Worm (Caenorhabditis elegans): Measurements from ENCODE around the gene K10H10.6.

DNA sequence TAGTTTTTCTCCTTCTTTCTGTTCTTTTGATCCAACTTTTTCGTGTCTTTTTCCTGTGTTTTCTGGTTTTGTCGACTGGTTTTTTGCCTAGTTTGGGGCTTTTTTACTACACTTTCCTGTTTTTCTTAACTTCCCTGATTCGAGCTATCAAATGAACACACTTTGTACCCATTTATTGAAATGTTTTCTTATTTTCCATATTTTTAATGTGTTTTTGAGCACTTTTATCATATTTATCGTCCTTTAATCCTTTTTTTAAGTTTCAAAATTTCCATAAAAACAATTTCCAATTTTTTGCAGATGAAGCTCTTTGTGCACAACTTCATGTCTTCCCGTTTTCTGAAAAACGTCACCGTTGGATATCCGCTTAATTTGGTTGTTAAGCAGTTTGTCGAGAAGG lies 30.9 kb downstream of the K10H10.6 start, which contains the start of gene C04H5.1:
- TF ChIP-seq nhr-76 (tag; optimal IDR thresholded peaks at IDR 0.05) (no peak), elt-3 (tag; optimal IDR thresholded peaks at IDR 0.05) (no peak), jun-1 (tag; optimal IDR thresholded peaks at IDR 0.05) (no peak), ceh-82 (tag; optimal IDR thresholded peaks at IDR 0.05) (no peak), sptf-1 (tag; optimal IDR thresholded peaks at IDR 0.05) (no peak), pqm-1 (tag; optimal IDR thresholded peaks at IDR 0.05) (no peak)

All from whole organism, L1 larva.